Worm (Caenorhabditis elegans) whole organism, early embryonic: Measurements from ENCODE around the gene F31D4.5.

Experiments used
- ama-1 ChIP-seq: fragments of 150-350 bp; optimal IDR thresholded peaks from 2 replicates; lab custom pipeline; 2014
- ceh-13 ChIP-seq: fragments of 200-800 bp; sonication (Bioruptor generic); optimal IDR thresholded peaks from 2 replicates; lab custom pipeline; 2018; ENCODE audit warnings: mild to moderate bottlenecking, missing genetic modification characterization, missing compliant biosample characterization

ce11 chrV:20851847-20852386 lies 2.0 kb upstream of the F31D4.5 start, which contains the start of gene ndua-1:
- no peak for TF ChIP-seq ceh-13 (GFP tag; lab: Kevin White, UChicago)
- TF ChIP-seq ama-1 (lab: Kevin White, UChicago) = no peak
